Fruit fly (Drosophila melanogaster) whole organism, prepupa: Measurements from ENCODE around the gene CG8838.

Experiments used
- Blimp-1 ChIP-seq: fragments of 200-800 bp; sonication (Bioruptor generic); optimal IDR thresholded peaks from 3 replicates; lab custom pipeline; 2017; ENCODE audit warnings: missing biosample characterization, missing genetic modification characterization, mild to moderate bottlenecking, moderate library complexity, missing genetic modification reagents
- CG10631 ChIP-seq: fragments of 200-800 bp; sonication (Bioruptor generic); optimal IDR thresholded peaks from 2 replicates; lab custom pipeline; 2016; ENCODE audit warnings: missing biosample characterization, missing genetic modification characterization
- CG10669 ChIP-seq: fragments of 200-800 bp; sonication (Bioruptor generic); optimal IDR thresholded peaks from 3 replicates; lab custom pipeline; 2018; ENCODE audit warnings: missing biosample characterization, mild to moderate bottlenecking, missing genetic modification characterization, moderate library complexity
- CG11294 ChIP-seq: fragments of 200-800 bp; sonication (Bioruptor generic); IDR thresholded peaks from 2 replicates; pipeline ENCODE4 v1.3.6; 2022; ENCODE audit warnings: missing biosample characterization, missing genetic modification characterization
- CG11902 ChIP-seq: fragments of 200-800 bp; sonication (Bioruptor generic); optimal IDR thresholded peaks from 3 replicates; lab custom pipeline; 2016; ENCODE audit warnings: missing biosample characterization, missing genetic modification characterization
- CG15336 ChIP-seq: fragments of 200-800 bp; sonication (Bioruptor generic); IDR thresholded peaks from 2 replicates; pipeline ENCODE4 v1.3.6; 2022; ENCODE audit warnings: missing biosample characterization, missing genetic modification characterization
- CG16779 ChIP-seq: fragments of 200-800 bp; sonication (Bioruptor generic); optimal IDR thresholded peaks from 3 replicates; lab custom pipeline; 2017; ENCODE audit warnings: missing biosample characterization, mild to moderate bottlenecking, missing genetic modification characterization
- CG3032 ChIP-seq: fragments of 200-800 bp; optimal IDR thresholded peaks from 2 replicates; lab custom pipeline; 2019; ENCODE audit warnings: missing biosample characterization, mild to moderate bottlenecking, missing genetic modification characterization, moderate library complexity
- CG4318 ChIP-seq: fragments of 200-800 bp; sonication (Bioruptor generic); optimal IDR thresholded peaks from 3 replicates; lab custom pipeline; 2017; ENCODE audit warnings: missing biosample characterization, mild to moderate bottlenecking, missing genetic modification characterization
- CG6163 ChIP-seq: fragments of 200-800 bp; sonication (Bioruptor generic); IDR thresholded peaks from 3 replicates; pipeline ENCODE4 v1.3.6; 2022; ENCODE audit warnings: missing biosample characterization, missing genetic modification characterization
- CG6276 ChIP-seq: fragments of 200-800 bp; sonication (Bioruptor generic); optimal IDR thresholded peaks from 2 replicates; lab custom pipeline; 2017; ENCODE audit warnings: missing biosample characterization, mild to moderate bottlenecking, missing genetic modification characterization
- CG6808 ChIP-seq: fragments of 200-800 bp; sonication (Bioruptor generic); optimal IDR thresholded peaks from 3 replicates; lab custom pipeline; 2017; ENCODE audit warnings: missing biosample characterization, missing genetic modification characterization, mild to moderate bottlenecking, moderate library complexity, missing genetic modification reagents
- CG6854 ChIP-seq: fragments of 200-800 bp; sonication (Bioruptor generic); optimal IDR thresholded peaks from 2 replicates; lab custom pipeline; 2017; ENCODE audit warnings: missing biosample characterization, mild to moderate bottlenecking, missing genetic modification characterization
- CG8119 ChIP-seq: fragments of 200-800 bp; sonication (Bioruptor generic); IDR thresholded peaks from 3 replicates; pipeline ENCODE4 v1.3.6; 2022; ENCODE audit warnings: missing biosample characterization, missing genetic modification characterization
- CG8319 ChIP-seq: fragments of 200-800 bp; sonication (Bioruptor generic); optimal IDR thresholded peaks from 3 replicates; lab custom pipeline; 2016; ENCODE audit warnings: missing biosample characterization, missing genetic modification characterization
- Eip75B ChIP-seq: fragments of 200-800 bp; sonication (Bioruptor generic); optimal IDR thresholded peaks from 3 replicates; lab custom pipeline; 2016; ENCODE audit warnings: missing biosample characterization, missing genetic modification characterization
- Eip78C ChIP-seq: fragments of 200-800 bp; sonication (Bioruptor generic); peaks from one replicate; lab custom pipeline; 2016; ENCODE audit warnings: missing biosample characterization, missing genetic modification characterization
- Eip93F ChIP-seq: fragments of 200-800 bp; sonication (Bioruptor generic); optimal IDR thresholded peaks from 2 replicates; lab custom pipeline; 2016; ENCODE audit warnings: missing biosample characterization, mild to moderate bottlenecking, missing genetic modification characterization
- Ets21C ChIP-seq: fragments of 200-800 bp; sonication (Bioruptor generic); optimal IDR thresholded peaks from 3 replicates; lab custom pipeline; 2016; ENCODE audit warnings: missing biosample characterization, missing genetic modification characterization
- Gug ChIP-seq: fragments of 200-800 bp; sonication (Bioruptor generic); IDR thresholded peaks from 2 replicates; pipeline ENCODE4 v1.3.6; 2022; ENCODE audit warnings: missing biosample characterization, missing genetic modification characterization
- Hr39 ChIP-seq: fragments of 200-800 bp; sonication (Bioruptor generic); optimal IDR thresholded peaks from 2 replicates; lab custom pipeline; 2016; ENCODE audit warnings: missing biosample characterization, missing genetic modification characterization
- Hr4 ChIP-seq: fragments of 200-800 bp; sonication (Bioruptor generic); optimal IDR thresholded peaks from 3 replicates; lab custom pipeline; 2016; ENCODE audit warnings: missing biosample characterization, missing genetic modification characterization
- Lpt ChIP-seq: fragments of 200-800 bp; sonication (Bioruptor generic); optimal IDR thresholded peaks from 3 replicates; lab custom pipeline; 2016; ENCODE audit warnings: missing biosample characterization, missing genetic modification characterization
- Met ChIP-seq: fragments of 200-800 bp; sonication (Bioruptor generic); optimal IDR thresholded peaks from 3 replicates; lab custom pipeline; 2016; ENCODE audit warnings: missing biosample characterization, missing genetic modification characterization
- OdsH ChIP-seq: fragments of 200-800 bp; sonication (Bioruptor generic); optimal IDR thresholded peaks from 3 replicates; lab custom pipeline; 2016; ENCODE audit warnings: missing biosample characterization, missing genetic modification characterization
- Smox ChIP-seq: fragments of 200-800 bp; sonication (Bioruptor generic); optimal IDR thresholded peaks from 3 replicates; lab custom pipeline; 2016; ENCODE audit warnings: missing biosample characterization, missing genetic modification characterization
- Sox102F ChIP-seq: fragments of 200-800 bp; sonication (Bioruptor generic); optimal IDR thresholded peaks from 2 replicates; lab custom pipeline; 2016; ENCODE audit warnings: missing biosample characterization, mild to moderate bottlenecking, missing genetic modification characterization
- Sox14 ChIP-seq: fragments of 200-800 bp; sonication (Bioruptor generic); optimal IDR thresholded peaks from 3 replicates; lab custom pipeline; 2016; ENCODE audit warnings: missing biosample characterization, missing genetic modification characterization
- Sox15 ChIP-seq: fragments of 200-800 bp; sonication (Bioruptor generic); optimal IDR thresholded peaks from 3 replicates; lab custom pipeline; 2016; ENCODE audit warnings: missing biosample characterization, missing genetic modification characterization
- achi ChIP-seq: fragments of 200-800 bp; sonication (Bioruptor generic); optimal IDR thresholded peaks from 3 replicates; lab custom pipeline; 2016; ENCODE audit warnings: missing biosample characterization, missing genetic modification characterization
- acj6 ChIP-seq: fragments of 200-800 bp; sonication (Bioruptor generic); optimal IDR thresholded peaks from 3 replicates; lab custom pipeline; 2016; ENCODE audit warnings: missing biosample characterization, missing genetic modification characterization
- cyc ChIP-seq: fragments of 200-800 bp; sonication (Bioruptor generic); optimal IDR thresholded peaks from 3 replicates; lab custom pipeline; 2016; ENCODE audit warnings: missing biosample characterization, missing genetic modification characterization
- dsx ChIP-seq: fragments of 200-800 bp; optimal IDR thresholded peaks from 3 replicates; lab custom pipeline; 2019; ENCODE audit warnings: missing biosample characterization, mild to moderate bottlenecking, missing genetic modification characterization, moderate library complexity; ENCODE audit not compliant: poor library complexity, severe bottlenecking
- eg ChIP-seq: fragments of 200-800 bp; sonication (Bioruptor generic); IDR thresholded peaks from 3 replicates; pipeline ENCODE4 v1.3.6; 2022; ENCODE audit warnings: missing biosample characterization, missing genetic modification characterization
- esn ChIP-seq: fragments of 200-800 bp; sonication (Bioruptor generic); optimal IDR thresholded peaks from 2 replicates; lab custom pipeline; 2016; ENCODE audit warnings: missing biosample characterization, mild to moderate bottlenecking, missing genetic modification characterization, moderate library complexity
- fd59A ChIP-seq: fragments of 200-800 bp; sonication (Bioruptor generic); optimal IDR thresholded peaks from 2 replicates; lab custom pipeline; 2017; ENCODE audit warnings: missing biosample characterization, mild to moderate bottlenecking, missing genetic modification characterization, missing genetic modification reagents
- fd85E ChIP-seq: fragments of 200-800 bp; sonication (Bioruptor generic); optimal IDR thresholded peaks from 3 replicates; lab custom pipeline; 2016; ENCODE audit warnings: missing biosample characterization, missing genetic modification characterization
- fkh ChIP-seq: fragments of 200-800 bp; sonication (Bioruptor generic); optimal IDR thresholded peaks from 3 replicates; lab custom pipeline; 2017; ENCODE audit warnings: missing biosample characterization, mild to moderate bottlenecking, missing genetic modification characterization, moderate library complexity
- lz ChIP-seq: fragments of 200-800 bp; sonication (Bioruptor generic); optimal IDR thresholded peaks from 3 replicates; lab custom pipeline; 2016; ENCODE audit warnings: missing biosample characterization, missing genetic modification characterization
- net ChIP-seq: fragments of 200-800 bp; sonication (Bioruptor generic); optimal IDR thresholded peaks from 3 replicates; lab custom pipeline; 2016; ENCODE audit warnings: missing biosample characterization, missing genetic modification characterization
- pdm3 ChIP-seq: fragments of 200-800 bp; sonication (Bioruptor generic); optimal IDR thresholded peaks from 3 replicates; lab custom pipeline; 2016; ENCODE audit warnings: missing biosample characterization, missing genetic modification characterization
- salr ChIP-seq, 2 experiments: fragments of 200-800 bp; sonication (Bioruptor generic); optimal IDR thresholded peaks; 3 replicates each; lab custom pipeline; 2016 to 2018; ENCODE audit warnings: missing biosample characterization in 2 of 2, missing genetic modification characterization in 2 of 2, mild to moderate bottlenecking in 1 of 2
- spab ChIP-seq: fragments of 200-800 bp; sonication (Bioruptor generic); optimal IDR thresholded peaks from 2 replicates; lab custom pipeline; 2017; ENCODE audit warnings: missing biosample characterization, mild to moderate bottlenecking, missing genetic modification characterization, missing genetic modification reagents
- ss ChIP-seq, 2 experiments: fragments of 200-800 bp; sonication (Bioruptor generic); optimal IDR thresholded peaks; 2 replicates in 1 of 2; 3 replicates in 1 of 2; lab custom pipeline; 2017 to 2018; ENCODE audit warnings: mild to moderate bottlenecking in 2 of 2, missing biosample characterization in 2 of 2, missing genetic modification characterization in 2 of 2, moderate library complexity in 1 of 2
- topi ChIP-seq: fragments of 200-800 bp; sonication (Bioruptor generic); optimal IDR thresholded peaks from 3 replicates; lab custom pipeline; 2016; ENCODE audit warnings: missing biosample characterization, missing genetic modification characterization
- vri ChIP-seq: fragments of 200-800 bp; sonication (Bioruptor generic); optimal IDR thresholded peaks from 3 replicates; lab custom pipeline; 2016; ENCODE audit warnings: missing biosample characterization, mild to moderate bottlenecking, missing genetic modification characterization

Gene CG8838

DNA sequence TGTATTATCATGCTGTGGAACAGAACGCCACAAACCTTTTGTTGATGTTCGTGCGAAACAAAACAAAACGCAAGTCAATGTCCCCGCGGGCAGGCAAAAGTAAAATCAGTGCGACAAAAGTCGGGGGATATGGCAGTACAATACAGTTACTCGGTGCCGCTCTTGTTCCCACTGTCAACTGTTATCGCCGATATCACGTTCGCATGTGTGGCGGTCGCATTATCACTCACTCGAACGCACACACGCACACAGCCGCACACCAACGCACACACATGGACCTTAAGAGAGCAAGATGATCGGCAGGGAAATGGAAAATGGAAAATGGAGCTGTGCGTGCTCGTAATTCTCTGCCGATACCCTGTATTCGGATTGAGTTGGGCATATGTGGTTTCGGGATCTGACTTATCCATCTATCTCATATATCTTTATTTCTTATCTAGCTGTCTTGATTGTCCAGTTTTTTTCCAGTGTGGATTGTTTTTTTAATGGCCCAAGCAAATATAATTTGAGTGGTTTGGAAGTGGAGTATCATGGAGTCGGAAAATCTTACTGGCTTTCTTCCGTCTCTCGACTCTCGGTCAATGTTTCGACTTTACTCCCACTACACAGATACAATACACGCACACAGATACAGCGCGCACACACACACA lies 18.8 kb upstream of the CG8838 start (continued):
- peak; percentile 80 for TF ChIP-seq esn
- peak; percentile 64 for TF ChIP-seq CG11902 (GFP tag; lab: Kevin White, UChicago)
- TF ChIP-seq CG4318 (GFP tag; lab: Kevin White, UChicago), result peak; percentile 78
- TF ChIP-seq fd85E (GFP tag; lab: Kevin White, UChicago), result peak; percentile 19
- peak; percentile 57 for TF ChIP-seq vri (GFP tag; lab: Kevin White, UChicago)
- peak; percentile 71 for TF ChIP-seq Ets21C (GFP tag; lab: Kevin White, UChicago)
- TF ChIP-seq CG8319, result peak; percentile 67
- TF ChIP-seq Eip93F (GFP tag; lab: Kevin White, UChicago), result peak; percentile 81
- TF ChIP-seq OdsH, result peak; percentile 91
- TF ChIP-seq Met (GFP tag; lab: Kevin White, UChicago), result peak; percentile 75
- TF ChIP-seq Hr39 (GFP tag; lab: Kevin White, UChicago), result peak; percentile 85
- no peak for TF ChIP-seq fkh (GFP tag; lab: Kevin White, UChicago)
- peak; percentile 91 for TF ChIP-seq CG6276 (GFP tag; lab: Kevin White, UChicago)
- TF ChIP-seq pdm3 (GFP tag; lab: Kevin White, UChicago), result peak; percentile 89
- peak; percentile 89 for TF ChIP-seq CG6163
- TF ChIP-seq Eip75B (GFP tag; lab: Kevin White, UChicago), result peak; percentile 86
- TF ChIP-seq Sox15 (GFP tag; lab: Kevin White, UChicago), result peak; percentile 64
- peak; percentile 90 for TF ChIP-seq Sox14 (GFP tag; lab: Kevin White, UChicago)
- peak; percentile 54 to 71 for TF ChIP-seq ss (GFP tag; optimal IDR thresholded peaks at IDR 0.05; lab: Kevin White, UChicago)
- peak; percentile 95 for TF ChIP-seq Eip78C (GFP tag; lab: Kevin White, UChicago)
- peak; percentile 92 for TF ChIP-seq CG15336
- TF ChIP-seq CG10669 (GFP tag; lab: Kevin White, UChicago), result peak; percentile 79

DNA sequence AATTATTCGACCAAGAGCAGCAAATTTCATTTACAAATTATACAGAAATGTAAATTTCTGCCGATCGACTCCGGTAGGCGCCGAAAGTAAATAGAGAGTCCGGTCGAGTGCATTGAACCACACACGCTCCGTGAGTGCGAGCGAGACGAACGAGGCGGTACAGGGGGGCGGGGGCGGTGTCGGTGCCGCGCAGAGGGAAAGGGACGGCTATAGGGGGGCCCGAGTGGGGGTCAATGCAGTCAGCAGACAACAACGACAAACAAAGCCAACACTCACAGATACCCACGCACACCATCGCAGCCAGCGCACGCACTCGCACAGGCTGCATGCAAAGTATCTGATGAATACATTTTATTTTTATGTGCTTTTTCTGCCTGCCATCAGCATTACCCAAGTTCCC lies 18.0 kb upstream of the CG8838 start:
- TF ChIP-seq topi (no peak), Smox (GFP tag; lab: Kevin White, UChicago) (no peak), lz (GFP tag; lab: Kevin White, UChicago) (no peak), Hr39 (GFP tag; lab: Kevin White, UChicago) (no peak), eg (GFP tag; lab: Robert Waterston, UW) (peak; percentile 42; the same call in 1 of the 3 replicates), CG10631 (GFP tag; lab: Kevin White, UChicago) (no peak), Blimp-1 (peak; percentile 56), CG6276 (GFP tag; lab: Kevin White, UChicago) (no peak), Eip93F (GFP tag; lab: Kevin White, UChicago) (no peak), CG8119 (no peak), Sox15 (GFP tag; lab: Kevin White, UChicago) (no peak), pdm3 (GFP tag; lab: Kevin White, UChicago) (no peak), CG4318 (GFP tag; lab: Kevin White, UChicago) (no peak), CG10669 (GFP tag; lab: Kevin White, UChicago) (no peak), Lpt (peak; percentile 49), cyc (no peak), OdsH (no peak), Sox102F (no peak), CG6808 (peak; percentile 9), CG6854 (GFP tag; lab: Kevin White, UChicago) (peak; percentile 26), vri (GFP tag; lab: Kevin White, UChicago) (no peak), fd85E (GFP tag; lab: Kevin White, UChicago) (no peak), dsx (GFP tag; lab: Kevin White, UChicago) (peak; percentile 77), fd59A (GFP tag; lab: Kevin White, UChicago) (no peak), Gug (GFP tag; lab: Robert Waterston, UW) (peak; percentile 37; the same call in 1 of the 2 replicates), CG11294 (GFP tag; lab: Robert Waterston, UW) (no peak), Ets21C (GFP tag; lab: Kevin White, UChicago) (no peak), Eip78C (GFP tag; lab: Kevin White, UChicago) (no peak), achi (GFP tag; lab: Kevin White, UChicago) (no peak), CG3032 (tag; lab: Kevin White, UChicago) (no peak), salr (GFP tag; optimal IDR thresholded peaks at IDR 0.05; lab: Kevin White, UChicago) (no peak), CG6163 (peak; percentile 50; the same call in 2 of the 3 replicates), acj6 (GFP tag; lab: Kevin White, UChicago) (no peak), Eip75B (GFP tag; lab: Kevin White, UChicago) (no peak), net (GFP tag; lab: Kevin White, UChicago) (no peak), CG16779 (tag; lab: Kevin White, UChicago) (no peak), spab (GFP tag; lab: Kevin White, UChicago) (no peak), Sox14 (GFP tag; lab: Kevin White, UChicago) (peak; percentile 57), Hr4 (GFP tag; lab: Kevin White, UChicago) (no peak)
